Fruit fly (Drosophila melanogaster) whole organism, embryonic: ENCODE measurements around the gene Sk1.

Source experiments
- Atf-2 ChIP-seq: fragments of 200-800 bp; sonication (Bioruptor generic); optimal IDR thresholded peaks from 2 replicates; lab custom pipeline; 2016; ENCODE audit warnings: missing biosample characterization, missing genetic modification characterization
- Awh ChIP-seq: fragments of 200-800 bp; sonication (Bioruptor generic); IDR thresholded peaks from 2 replicates; pipeline ENCODE4, ENCODE4 v1.3.6; 2022; ENCODE audit warnings: missing biosample characterization, missing genetic modification characterization
- Bgb ChIP-seq: fragments of 200-800 bp; sonication (Bioruptor generic); IDR thresholded peaks from 2 replicates; pipeline ENCODE4 v1.3.6; 2022; ENCODE audit warnings: missing biosample characterization, missing genetic modification characterization; ENCODE audit not compliant: partially characterized antibody
- CG10147 ChIP-seq: fragments of 200-800 bp; sonication (Bioruptor generic); optimal IDR thresholded peaks from 2 replicates; lab custom pipeline; 2019; ENCODE audit warnings: missing biosample characterization, mild to moderate bottlenecking, missing genetic modification characterization, moderate library complexity
- CG11398 ChIP-seq: fragments of 200-800 bp; sonication (Bioruptor generic); optimal IDR thresholded peaks from 2 replicates; lab custom pipeline; 2016; ENCODE audit warnings: missing biosample characterization, missing genetic modification characterization
- CG14965 ChIP-seq: fragments of 200-800 bp; sonication (Bioruptor generic); optimal IDR thresholded peaks from 2 replicates; lab custom pipeline; 2016; ENCODE audit warnings: missing biosample characterization, missing genetic modification characterization, borderline replicate concordance
- CG15011 ChIP-seq: fragments of 200-800 bp; sonication (Bioruptor generic); optimal IDR thresholded peaks from 3 replicates; lab custom pipeline; 2018; ENCODE audit warnings: missing biosample characterization, mild to moderate bottlenecking, missing genetic modification characterization
- CG17612 ChIP-seq: fragments of 200-800 bp; sonication (Bioruptor generic); IDR thresholded peaks from 2 replicates; pipeline ENCODE4 v1.3.6; 2022; ENCODE audit warnings: missing biosample characterization, missing genetic modification characterization
- CG18476 ChIP-seq: fragments of 200-800 bp; sonication (Bioruptor generic); optimal IDR thresholded peaks from 2 replicates; lab custom pipeline; 2016; ENCODE audit warnings: missing biosample characterization, mild to moderate bottlenecking, missing genetic modification characterization
- CG18764 ChIP-seq: fragments of 200-800 bp; sonication (Bioruptor generic); optimal IDR thresholded peaks from 3 replicates; lab custom pipeline; 2016; ENCODE audit warnings: missing biosample characterization, missing genetic modification characterization
- CG30431 ChIP-seq: fragments of 200-800 bp; sonication (Bioruptor generic); optimal IDR thresholded peaks from 2 replicates; lab custom pipeline; 2017; ENCODE audit warnings: missing biosample characterization, missing genetic modification characterization
- CG31224 ChIP-seq: fragments of 200-800 bp; sonication (Bioruptor generic); IDR thresholded peaks from 2 replicates; pipeline ENCODE4 v1.3.6; 2022; ENCODE audit warnings: missing biosample characterization, missing genetic modification characterization
- CG33557 ChIP-seq: fragments of 200-800 bp; sonication (Bioruptor generic); optimal IDR thresholded peaks from 2 replicates; lab custom pipeline; 2019; ENCODE audit warnings: missing biosample characterization, mild to moderate bottlenecking, missing genetic modification characterization, moderate library complexity
- CG3995 ChIP-seq: fragments of 200-800 bp; sonication (Bioruptor generic); optimal IDR thresholded peaks from 3 replicates; lab custom pipeline; 2016; ENCODE audit warnings: missing biosample characterization, missing genetic modification characterization
- CG6765 ChIP-seq: fragments of 200-800 bp; sonication (Bioruptor generic); optimal IDR thresholded peaks from 3 replicates; lab custom pipeline; 2017; ENCODE audit warnings: missing biosample characterization, mild to moderate bottlenecking, missing genetic modification characterization
- CG8388 ChIP-seq: fragments of 200-800 bp; sonication (Bioruptor generic); optimal IDR thresholded peaks from 2 replicates; lab custom pipeline; 2019; ENCODE audit warnings: missing biosample characterization, mild to moderate bottlenecking, missing genetic modification characterization, moderate library complexity
- E2f2 ChIP-seq: fragments of 200-800 bp; sonication (Bioruptor generic); IDR thresholded peaks from 2 replicates; pipeline ENCODE4 v1.3.6; 2022; ENCODE audit warnings: missing biosample characterization, missing genetic modification characterization
- Gug ChIP-seq: fragments of 200-800 bp; sonication (Bioruptor generic); IDR thresholded peaks from 4 replicates; pipeline ENCODE4 v1.3.6; 2022; ENCODE audit warnings: missing biosample characterization, missing genetic modification characterization
- HLH4C ChIP-seq: fragments of 200-800 bp; sonication (Bioruptor generic); IDR thresholded peaks from 3 replicates; pipeline ENCODE4 v1.3.6; 2022; ENCODE audit warnings: missing biosample characterization, missing genetic modification characterization; ENCODE audit not compliant: partially characterized antibody
- Jarid2 ChIP-seq: fragments of 200-800 bp; sonication (Bioruptor generic); optimal IDR thresholded peaks from 3 replicates; lab custom pipeline; 2017; ENCODE audit warnings: mild to moderate bottlenecking, missing biosample characterization, missing genetic modification reagents, missing genetic modification characterization
- Nf-YB ChIP-seq: fragments of 200-800 bp; sonication (Bioruptor generic); optimal IDR thresholded peaks from 3 replicates; lab custom pipeline; 2019; ENCODE audit warnings: missing biosample characterization, mild to moderate bottlenecking, missing genetic modification characterization, moderate library complexity
- NfI ChIP-seq: fragments of 200-800 bp; sonication (Bioruptor generic); optimal IDR thresholded peaks from 3 replicates; lab custom pipeline; 2018; ENCODE audit warnings: missing biosample characterization, mild to moderate bottlenecking, missing genetic modification characterization, moderate library complexity
- Optix ChIP-seq: fragments of 200-800 bp; sonication (Bioruptor generic); IDR thresholded peaks from 3 replicates; pipeline ENCODE4 v1.3.6; 2022; ENCODE audit warnings: missing biosample characterization, missing genetic modification characterization
- Pdp1 ChIP-seq, 2 experiments: fragments of 200-800 bp; sonication (Bioruptor generic); optimal IDR thresholded peaks; 3 replicates each; lab custom pipeline; 2016; ENCODE audit warnings: missing biosample characterization in 2 of 2, missing genetic modification characterization in 2 of 2, mild to moderate bottlenecking in 1 of 2, moderate library complexity in 1 of 2
- Ravus ChIP-seq: fragments of 200-800 bp; sonication (Bioruptor generic); IDR thresholded peaks from 2 replicates; pipeline ENCODE4 v1.3.6; 2022; ENCODE audit warnings: missing biosample characterization, missing genetic modification characterization
- Sox100B ChIP-seq: fragments of 200-800 bp; sonication (Bioruptor generic); optimal IDR thresholded peaks from 3 replicates; lab custom pipeline; 2018; ENCODE audit warnings: missing biosample characterization, mild to moderate bottlenecking, missing genetic modification characterization
- Xbp1 ChIP-seq: fragments of 200-800 bp; sonication (Bioruptor generic); optimal IDR thresholded peaks from 3 replicates; lab custom pipeline; 2016; ENCODE audit warnings: missing biosample characterization, mild to moderate bottlenecking, missing genetic modification characterization
- YL-1 ChIP-seq: fragments of 200-800 bp; sonication (Bioruptor generic); optimal IDR thresholded peaks from 3 replicates; lab custom pipeline; 2017; ENCODE audit warnings: missing biosample characterization, mild to moderate bottlenecking, missing genetic modification characterization
- ap ChIP-seq: fragments of 200-800 bp; sonication (Bioruptor generic); IDR thresholded peaks from 2 replicates; pipeline ENCODE4 v1.3.6; 2022; ENCODE audit warnings: missing biosample characterization, missing genetic modification characterization
- bsh ChIP-seq, 2 experiments: fragments of 200-800 bp; sonication (Bioruptor generic); optimal IDR thresholded peaks; 2 replicates each; lab custom pipeline; 2017 to 2018; ENCODE audit warnings: mild to moderate bottlenecking in 2 of 2, missing biosample characterization in 2 of 2, missing genetic modification characterization in 2 of 2, moderate library complexity in 1 of 2
- cad ChIP-seq: fragments of >200 bp; optimal IDR thresholded peaks from 2 replicates; lab custom pipeline; 2017; ENCODE audit warnings: missing biosample characterization, missing genetic modification characterization
- chm ChIP-seq: fragments of 200-800 bp; sonication (Bioruptor generic); IDR thresholded peaks from 2 replicates; pipeline ENCODE4 v1.3.6; 2022; ENCODE audit warnings: missing biosample characterization, missing genetic modification characterization
- crp ChIP-seq, 2 experiments: fragments of 200-800 bp; sonication (Bioruptor generic); optimal IDR thresholded peaks; 2 replicates in 1 of 2; 3 replicates in 1 of 2; lab custom pipeline; 2017; ENCODE audit warnings: missing biosample characterization in 2 of 2, missing genetic modification characterization in 2 of 2, mild to moderate bottlenecking in 1 of 2, moderate library complexity in 1 of 2
- da ChIP-seq: fragments of 200-800 bp; sonication (Bioruptor generic); optimal IDR thresholded peaks from 2 replicates; lab custom pipeline; 2016; ENCODE audit warnings: missing biosample characterization, missing genetic modification characterization
- eve ChIP-seq, 2 experiments: fragments of >200 bp; optimal IDR thresholded peaks; 2 replicates each; lab custom pipeline; 2017; ENCODE audit warnings: missing biosample characterization in 2 of 2, missing genetic modification characterization in 2 of 2
- fd3F ChIP-seq: fragments of 200-800 bp; sonication (Bioruptor generic); optimal IDR thresholded peaks from 2 replicates; lab custom pipeline; 2018; ENCODE audit warnings: missing biosample characterization, mild to moderate bottlenecking, missing genetic modification characterization, moderate library complexity
- gcm ChIP-seq: fragments of 200-800 bp; sonication (Bioruptor generic); optimal IDR thresholded peaks from 2 replicates; lab custom pipeline; 2019; ENCODE audit warnings: missing biosample characterization, mild to moderate bottlenecking, missing genetic modification characterization, moderate library complexity
- hb ChIP-seq: fragments of 200-800 bp; sonication (Bioruptor generic); IDR thresholded peaks from 3 replicates; pipeline ENCODE4 v1.3.6; 2022; ENCODE audit warnings: missing biosample characterization, missing genetic modification characterization; ENCODE audit not compliant: partially characterized antibody
- kah ChIP-seq: fragments of 200-800 bp; sonication (Bioruptor generic); optimal IDR thresholded peaks from 2 replicates; lab custom pipeline; 2018; ENCODE audit warnings: missing biosample characterization, mild to moderate bottlenecking, missing genetic modification characterization
- maf-S ChIP-seq: fragments of 200-800 bp; sonication (Bioruptor generic); optimal IDR thresholded peaks from 2 replicates; lab custom pipeline; 2016; ENCODE audit warnings: missing biosample characterization, missing genetic modification characterization
- nerfin-1 ChIP-seq: fragments of 200-800 bp; sonication (Bioruptor generic); optimal IDR thresholded peaks from 3 replicates; lab custom pipeline; 2019; ENCODE audit warnings: missing biosample characterization, mild to moderate bottlenecking, missing genetic modification characterization, moderate library complexity
- org-1 ChIP-seq: fragments of 200-800 bp; sonication (Bioruptor generic); optimal IDR thresholded peaks from 2 replicates; lab custom pipeline; 2017; ENCODE audit warnings: missing biosample characterization, missing genetic modification characterization
- pfk ChIP-seq: fragments of 200-800 bp; sonication (Bioruptor generic); optimal IDR thresholded peaks from 2 replicates; lab custom pipeline; 2018; ENCODE audit warnings: missing biosample characterization, mild to moderate bottlenecking, missing genetic modification characterization, moderate library complexity
- pzg ChIP-seq: fragments of 200-800 bp; sonication (Bioruptor generic); optimal IDR thresholded peaks from 3 replicates; lab custom pipeline; 2018; ENCODE audit warnings: missing biosample characterization, mild to moderate bottlenecking, missing genetic modification characterization, moderate library complexity
- run ChIP-seq: fragments of 200-800 bp; sonication (Bioruptor generic); optimal IDR thresholded peaks from 3 replicates; lab custom pipeline; 2018; ENCODE audit warnings: missing biosample characterization, mild to moderate bottlenecking, missing genetic modification characterization
- scrt ChIP-seq: fragments of 200-800 bp; sonication (Bioruptor generic); optimal IDR thresholded peaks from 2 replicates; lab custom pipeline; 2018; ENCODE audit warnings: missing biosample characterization, mild to moderate bottlenecking, missing genetic modification characterization, moderate library complexity
- slou ChIP-seq: fragments of 200-800 bp; sonication (Bioruptor generic); optimal IDR thresholded peaks from 3 replicates; lab custom pipeline; 2016; ENCODE audit warnings: missing biosample characterization, missing genetic modification characterization
- tna ChIP-seq: fragments of 200-800 bp; sonication (Bioruptor generic); IDR thresholded peaks from 2 replicates; pipeline ENCODE4 v1.3.6; 2022; ENCODE audit warnings: missing biosample characterization, missing genetic modification characterization; ENCODE audit not compliant: partially characterized antibody
- zfh1 ChIP-seq: fragments of 200-800 bp; sonication (Bioruptor generic); IDR thresholded peaks from 3 replicates; pipeline ENCODE4 v1.3.6; 2022; ENCODE audit warnings: missing biosample characterization, missing genetic modification characterization

The Sk1 gene

DNA sequence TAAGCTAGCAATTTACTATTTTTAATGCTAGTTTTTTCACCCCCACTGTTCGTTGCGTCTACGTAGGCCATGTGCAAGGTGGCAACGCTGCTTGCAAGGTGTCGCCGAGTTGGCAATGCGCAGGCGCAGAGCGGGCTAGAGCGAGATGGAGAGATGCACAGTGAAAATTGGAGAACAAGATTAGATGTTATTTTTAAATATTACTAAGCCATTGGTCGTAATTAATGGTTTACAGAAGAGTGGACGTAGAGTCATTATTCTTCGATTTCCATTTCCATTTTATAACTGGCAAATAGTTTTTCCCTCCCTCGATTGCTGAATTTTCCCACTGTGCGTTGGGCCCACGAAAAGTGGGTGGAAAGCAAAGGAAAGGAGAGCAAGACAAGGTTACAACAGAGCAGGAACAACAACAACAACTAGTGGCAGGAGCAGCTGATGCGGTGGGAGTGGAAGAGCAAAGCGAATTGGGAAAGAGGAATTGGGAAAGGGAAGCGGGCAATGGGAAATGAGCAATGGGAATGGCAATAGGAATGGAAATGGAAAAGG, 10.6 kb downstream of the Sk1 start:
- peak; percentile 89 for TF ChIP-seq zfh1 (GFP tag; lab: Robert Waterston, UW)
- peak; percentile 66 for TF ChIP-seq scrt
- no peak for TF ChIP-seq tna (GFP tag; lab: Robert Waterston, UW)
- peak; percentile 61 for TF ChIP-seq CG8388 (GFP tag; lab: Kevin White, UChicago)
- TF ChIP-seq CG30431 (GFP tag; lab: Kevin White, UChicago), result peak; percentile 66
- peak; percentile 50 for TF ChIP-seq Sox100B
- TF ChIP-seq da (GFP tag; lab: Kevin White, UChicago), result no peak
- TF ChIP-seq HLH4C (GFP tag; lab: Robert Waterston, UW), result no peak
- peak; percentile 18 for TF ChIP-seq CG6765 (GFP tag; lab: Kevin White, UChicago)
- TF ChIP-seq nerfin-1 (tag; lab: Kevin White, UChicago), result peak; percentile 37
- peak; percentile 30 for TF ChIP-seq run (tag; lab: Kevin White, UChicago)
- TF ChIP-seq Ravus (GFP tag; lab: Robert Waterston, UW), result peak; percentile 45
- TF ChIP-seq Nf-YB, result peak; percentile 30
- TF ChIP-seq Awh, result peak; percentile 86
- TF ChIP-seq CG18476 (GFP tag; lab: Kevin White, UChicago), result peak; percentile 64
- peak; percentile 56 for TF ChIP-seq CG10147 (GFP tag; lab: Kevin White, UChicago)
- TF ChIP-seq chm, result peak; percentile 79
- TF ChIP-seq Jarid2 (GFP tag; lab: Kevin White, UChicago), result peak; percentile 16
- peak; percentile 76 to 86 for TF ChIP-seq Pdp1 (GFP tag; optimal IDR thresholded peaks at IDR 0.05; lab: Kevin White, UChicago)
- peak; percentile 47 for TF ChIP-seq fd3F
- peak; percentile 79 for TF ChIP-seq Optix (GFP tag; lab: Robert Waterston, UW)
- 0 out of 3 replicates have a peak, but pooled peaks have one; percentile 37 for TF ChIP-seq hb (GFP tag; lab: Robert Waterston, UW)
- peak; percentile 31 for TF ChIP-seq maf-S (GFP tag; lab: Kevin White, UChicago)
- TF ChIP-seq CG3995 (GFP tag; lab: Kevin White, UChicago), result no peak
- peak; percentile 53 for TF ChIP-seq slou (GFP tag; lab: Kevin White, UChicago)
- no peak for TF ChIP-seq CG33557 (GFP tag; lab: Kevin White, UChicago)
- TF ChIP-seq Atf-2 (GFP tag; lab: Kevin White, UChicago), result peak; percentile 35
- TF ChIP-seq ap, result peak; percentile 75
- TF ChIP-seq NfI (GFP tag; lab: Kevin White, UChicago), result peak; percentile 67
- TF ChIP-seq CG11398 (GFP tag; lab: Kevin White, UChicago), result peak; percentile 16
- TF ChIP-seq YL-1 (GFP tag; lab: Kevin White, UChicago), result no peak
- peak; percentile 13 for TF ChIP-seq CG15011 (GFP tag; lab: Kevin White, UChicago)
- peak; percentile 49; the same call in 1 of the 2 replicates for TF ChIP-seq CG31224 (GFP tag; lab: Robert Waterston, UW)
- no peak for TF ChIP-seq cad (GFP tag; lab: Kevin White, UChicago)
- no peak for TF ChIP-seq eve (GFP tag; optimal IDR thresholded peaks at IDR 0.05; lab: Kevin White, UChicago)
- peak; percentile 63; the same call in 1 of the 2 replicates for TF ChIP-seq E2f2
- no peak for TF ChIP-seq pfk (GFP tag; lab: Kevin White, UChicago)
- TF ChIP-seq CG18764 (GFP tag; lab: Kevin White, UChicago), result peak; percentile 43
- TF ChIP-seq pzg (GFP tag; lab: Kevin White, UChicago), result peak; percentile 14
- TF ChIP-seq crp (GFP tag; optimal IDR thresholded peaks at IDR 0.05; lab: Kevin White, UChicago), result peak in 1 of 2 experiments; percentile 46
- TF ChIP-seq Xbp1 (GFP tag; lab: Kevin White, UChicago), result peak; percentile 76
- TF ChIP-seq Gug (GFP tag; lab: Robert Waterston, UW), result peak; percentile 80
- TF ChIP-seq bsh (GFP tag; optimal IDR thresholded peaks at IDR 0.05; lab: Kevin White, UChicago), result peak; percentile 68 to 76
- TF ChIP-seq org-1 (GFP tag; lab: Kevin White, UChicago), result peak; percentile 78
- peak; percentile 58 for TF ChIP-seq CG17612
- TF ChIP-seq Bgb (GFP tag; lab: Robert Waterston, UW), result peak; percentile 52; the same call in 1 of the 2 replicates
- peak; percentile 59 for TF ChIP-seq gcm (GFP tag; lab: Kevin White, UChicago)
- peak; percentile 56 for TF ChIP-seq kah (GFP tag; lab: Kevin White, UChicago)
- no peak for TF ChIP-seq CG14965
